Worm (Caenorhabditis elegans) whole organism, young adult: ENCODE results near the gene hip-1.

ENCODE experiments used
- B0035.1 ChIP-seq: sonication (generic microtip); optimal IDR thresholded peaks from 2 replicates; lab custom pipeline; 2016; ENCODE audit warnings: missing genetic modification characterization, mild to moderate bottlenecking, missing compliant biosample characterization, missing genotype, missing genetic modification reagents
- B0336.3 ChIP-seq: fragments of 200-800 bp; sonication (Bioruptor generic); IDR thresholded peaks from 2 replicates; pipeline ENCODE4 v1.3.6; 2022; ENCODE audit warnings: missing genetic modification characterization, missing compliant biosample characterization
- C17E4.6 ChIP-seq: fragments of 200-800 bp; sonication (Bioruptor generic); IDR thresholded peaks from 2 replicates; pipeline ENCODE4 v1.3.6; 2022; ENCODE audit warnings: missing genetic modification reagents, missing genetic modification characterization, missing compliant biosample characterization
- D2030.7 ChIP-seq: fragments of 200-800 bp; sonication (Bioruptor generic); IDR thresholded peaks from 2 replicates; pipeline ENCODE4 v1.3.6; 2022; ENCODE audit warnings: missing genetic modification reagents, missing genetic modification characterization, missing compliant biosample characterization
- F49E8.2 ChIP-seq: sonication (generic microtip); optimal IDR thresholded peaks from 3 replicates; lab custom pipeline; 2017; ENCODE audit warnings: missing genetic modification characterization, mild to moderate bottlenecking, missing compliant biosample characterization, antibody characterized with exemption, moderate library complexity; ENCODE audit not compliant: insufficient read depth
- F52B5.7 ChIP-seq: sonication (generic microtip); optimal IDR thresholded peaks from 2 replicates; lab custom pipeline; 2016; ENCODE audit warnings: mild to moderate bottlenecking, missing genetic modification characterization, missing compliant biosample characterization
- T07F8.4 ChIP-seq: sonication (generic microtip); optimal IDR thresholded peaks from 2 replicates; lab custom pipeline; 2016; ENCODE audit warnings: mild to moderate bottlenecking, missing genetic modification characterization, moderate library complexity, missing compliant biosample characterization
- Y53F4B.3 ChIP-seq: fragments of 200-800 bp; sonication (Bioruptor generic); IDR thresholded peaks from 2 replicates; pipeline ENCODE4 v1.3.6; 2022; ENCODE audit warnings: missing genetic modification reagents, missing genetic modification characterization, missing compliant biosample characterization
- Y79H2A.3 ChIP-seq: fragments of 200-800 bp; sonication (Bioruptor generic); conservative IDR thresholded peaks from 2 replicates; pipeline ENCODE4 v1.3.6; 2022; ENCODE audit warnings: missing genetic modification reagents, missing genetic modification characterization, missing compliant biosample characterization
- ZK185.1 ChIP-seq: sonication (generic microtip); optimal IDR thresholded peaks from 2 replicates; lab custom pipeline; 2016; ENCODE audit warnings: mild to moderate bottlenecking, missing genetic modification characterization, missing compliant biosample characterization; ENCODE audit not compliant: poor library complexity, severe bottlenecking
- ama-1 ChIP-seq, 3 experiments: fragments of 150-350 bp in 1 of 3; sonication (generic microtip) in 2 of 3; optimal IDR thresholded peaks; 2 replicates each; lab custom pipeline; 2014 to 2018; ENCODE audit warnings: missing biosample characterization in 2 of 3, missing genetic modification characterization in 2 of 3, missing genetic modification reagents in 2 of 3
- atf-7 ChIP-seq: sonication (generic microtip); optimal IDR thresholded peaks from 2 replicates; lab custom pipeline; 2017; ENCODE audit warnings: mild to moderate bottlenecking, missing genetic modification characterization, missing compliant biosample characterization
- ccch-3 ChIP-seq: fragments of 200-800 bp; sonication (Bioruptor generic); optimal IDR thresholded peaks from 2 replicates; lab custom pipeline; 2018; ENCODE audit warnings: mild to moderate bottlenecking, missing genetic modification characterization, missing compliant biosample characterization
- cebp-2 ChIP-seq: fragments of 200-800 bp; sonication (Bioruptor generic); IDR thresholded peaks from 2 replicates; pipeline ENCODE4 v1.3.6; 2022; ENCODE audit warnings: missing genetic modification characterization, missing compliant biosample characterization
- ceh-40 ChIP-seq: fragments of 200-800 bp; sonication (Bioruptor generic); IDR thresholded peaks from 2 replicates; pipeline ENCODE4 v1.3.6; 2022; ENCODE audit warnings: missing genetic modification characterization, missing compliant biosample characterization
- dox-1 ChIP-seq: fragments of 200-800 bp; sonication (Bioruptor generic); IDR thresholded peaks from 2 replicates; pipeline ENCODE4 v1.3.6; 2022; ENCODE audit warnings: missing genetic modification reagents, missing genetic modification characterization, missing compliant biosample characterization
- egl-44 ChIP-seq: fragments of 200-800 bp; sonication (Bioruptor generic); IDR thresholded peaks from 2 replicates; pipeline ENCODE4 v1.3.6; 2022; ENCODE audit warnings: missing genetic modification reagents, missing genetic modification characterization, missing compliant biosample characterization
- egrh-3 ChIP-seq: fragments of 200-800 bp; sonication (Bioruptor generic); IDR thresholded peaks from 2 replicates; pipeline ENCODE4 v1.3.6; 2022; ENCODE audit warnings: missing genetic modification reagents, missing genetic modification characterization, missing compliant biosample characterization
- lag-1 ChIP-seq: fragments of 200-800 bp; sonication (Bioruptor generic); IDR thresholded peaks from 2 replicates; pipeline ENCODE4 v1.3.6; 2022; ENCODE audit warnings: missing genetic modification reagents, missing genetic modification characterization, missing compliant biosample characterization
- let-607 ChIP-seq, 2 experiments: fragments of 200-800 bp in 1 of 2; sonication (Bioruptor generic) in 1 of 2; sonication (generic microtip) in 1 of 2; optimal IDR thresholded peaks; 2 replicates each; lab custom pipeline; 2016 to 2018; ENCODE audit warnings: mild to moderate bottlenecking in 2 of 2, missing compliant biosample characterization in 2 of 2, missing genetic modification characterization in 2 of 2, moderate library complexity in 2 of 2, missing genotype in 1 of 2
- lin-40 ChIP-seq: sonication (generic microtip); optimal IDR thresholded peaks from 2 replicates; lab custom pipeline; 2016; ENCODE audit warnings: missing genetic modification characterization, mild to moderate bottlenecking, missing compliant biosample characterization, missing genotype, missing genetic modification reagents
- nfya-2 ChIP-seq: fragments of 200-800 bp; sonication (Bioruptor generic); IDR thresholded peaks from 2 replicates; pipeline ENCODE4 v1.3.6; 2022; ENCODE audit warnings: missing genetic modification reagents, missing genetic modification characterization, missing compliant biosample characterization
- nfyb-1 ChIP-seq: fragments of 200-800 bp; sonication (Bioruptor generic); IDR thresholded peaks from 2 replicates; pipeline ENCODE4 v1.3.6; 2022; ENCODE audit warnings: missing genetic modification reagents, missing genetic modification characterization, missing compliant biosample characterization
- nhr-80 ChIP-seq: sonication (generic microtip); optimal IDR thresholded peaks from 2 replicates; lab custom pipeline; 2016; ENCODE audit warnings: missing genetic modification characterization, missing compliant biosample characterization
- pha-4 ChIP-seq: fragments of 150-350 bp; sonication (generic microtip); optimal IDR thresholded peaks from 2 replicates; lab custom pipeline; 2014; ENCODE audit warnings: missing biosample characterization, missing genetic modification reagents, missing genetic modification characterization
- rec-8 ChIP-seq, 2 experiments: sonication (generic microtip); optimal IDR thresholded peaks; 2 replicates each; lab custom pipeline; 2016; ENCODE audit warnings: mild to moderate bottlenecking in 2 of 2, missing genetic modification characterization in 2 of 2, missing genetic modification reagents in 2 of 2, missing genotype in 2 of 2, missing biosample characterization in 1 of 2, missing compliant biosample characterization in 1 of 2, moderate library complexity in 1 of 2
- snpc-1.1 ChIP-seq: sonication (generic microtip); optimal IDR thresholded peaks from 2 replicates; lab custom pipeline; 2017; ENCODE audit warnings: missing genetic modification characterization, mild to moderate bottlenecking, missing compliant biosample characterization, antibody characterized with exemption, moderate library complexity, missing genotype, missing genetic modification reagents; ENCODE audit not compliant: insufficient read depth
- snpc-4 ChIP-seq, 5 experiments: fragments of 150-350 bp in 1 of 5; sonication (generic microtip) in 4 of 5; optimal IDR thresholded peaks; 2 replicates each; lab custom pipeline; 2014 to 2018; ENCODE audit warnings: missing genetic modification characterization in 5 of 5, missing biosample characterization in 3 of 5, antibody characterized with exemption in 2 of 5, mild to moderate bottlenecking in 2 of 5, missing compliant biosample characterization in 2 of 5, missing genotype in 2 of 5, moderate library complexity in 2 of 5, missing genetic modification reagents in 1 of 5
- sptf-2 ChIP-seq: fragments of 200-800 bp; sonication (Bioruptor generic); optimal IDR thresholded peaks from 2 replicates; lab custom pipeline; 2018; ENCODE audit warnings: mild to moderate bottlenecking, missing genetic modification characterization, missing compliant biosample characterization
- tbp1 ChIP-seq: fragments of 200-800 bp; sonication (Bioruptor generic); optimal IDR thresholded peaks from 2 replicates; lab custom pipeline; 2018; ENCODE audit warnings: mild to moderate bottlenecking, missing genetic modification characterization, missing compliant biosample characterization
- tlf-1 ChIP-seq: fragments of 200-800 bp; sonication (Bioruptor generic); optimal IDR thresholded peaks from 2 replicates; lab custom pipeline; 2018; ENCODE audit warnings: mild to moderate bottlenecking, missing genetic modification characterization, missing compliant biosample characterization
- xnd-1 ChIP-seq: sonication (generic microtip); optimal IDR thresholded peaks from 2 replicates; lab custom pipeline; 2016; ENCODE audit warnings: missing genotype, missing genetic modification reagents, missing genetic modification characterization, missing compliant biosample characterization
- zim-3 ChIP-seq: sonication (generic microtip); optimal IDR thresholded peaks from 2 replicates; lab custom pipeline; 2017; ENCODE audit warnings: mild to moderate bottlenecking, missing genetic modification characterization, moderate library complexity, missing compliant biosample characterization
- ztf-28 ChIP-seq: fragments of 200-800 bp; sonication (Bioruptor generic); IDR thresholded peaks from 2 replicates; pipeline ENCODE4 v1.3.6; 2022; ENCODE audit warnings: missing genetic modification reagents, missing genetic modification characterization, missing compliant biosample characterization
- ztf-3 ChIP-seq: fragments of 200-800 bp; sonication (Bioruptor generic); optimal IDR thresholded peaks from 2 replicates; lab custom pipeline; 2018; ENCODE audit warnings: mild to moderate bottlenecking, missing genetic modification characterization, missing compliant biosample characterization

The hip-1 gene

ce11 chrIII:13607833-13608232 lies 14.5 kb downstream of the hip-1 start, which contains the start of gene shpk-1:
shpk-1 (plus strand) TSS chrIII:13608020.
- peak; percentile 77 for TF ChIP-seq atf-7 (tag; lab: Kevin White, UChicago)
- TF ChIP-seq snpc-1.1 (tag; lab: Kevin White, UChicago) = no peak
- TF ChIP-seq ceh-40 (GFP tag; lab: Robert Waterston, UW) = no peak
- no peak for TF ChIP-seq C17E4.6 (GFP tag; lab: Robert Waterston, UW)
- TF ChIP-seq rec-8 (tag; optimal IDR thresholded peaks at IDR 0.05; lab: Kevin White, UChicago) = no peak
- no peak for TF ChIP-seq xnd-1 (tag; lab: Kevin White, UChicago)
- peak; percentile 32 for TF ChIP-seq tbp1 (GFP tag; lab: Kevin White, UChicago)
- no peak for TF ChIP-seq Y53F4B.3
- no peak for TF ChIP-seq egrh-3 (GFP tag; lab: Robert Waterston, UW)
- no peak for TF ChIP-seq B0035.1 (tag; lab: Kevin White, UChicago)
- peak; percentile 64; the same call in 1 of the 2 replicates for TF ChIP-seq nfyb-1 (GFP tag; lab: Robert Waterston, UW)
- no peak for TF ChIP-seq T07F8.4 (tag; lab: Kevin White, UChicago)
- TF ChIP-seq F52B5.7 (tag; lab: Kevin White, UChicago) = no peak
- no peak for TF ChIP-seq ztf-28
- 0 out of 2 replicates have a peak, but pooled peaks have one; percentile 30 for TF ChIP-seq egl-44 (GFP tag; lab: Robert Waterston, UW)
- peak; percentile 74 to 83 for TF ChIP-seq let-607 (tag; optimal IDR thresholded peaks at IDR 0.05; lab: Kevin White, UChicago)
- TF ChIP-seq dox-1 = 0 out of 2 replicates have a peak, but pooled peaks have one; percentile 37
- no peak for TF ChIP-seq lag-1 (GFP tag; lab: Robert Waterston, UW)
- TF ChIP-seq lin-40 (tag; lab: Kevin White, UChicago) = no peak
- TF ChIP-seq pha-4 (tag; lab: Kevin White, UChicago) = no peak
- TF ChIP-seq sptf-2 (GFP tag; lab: Kevin White, UChicago) = no peak
- peak; percentile 81 for TF ChIP-seq nhr-80 (tag; lab: Kevin White, UChicago)
- TF ChIP-seq snpc-4 (GFP tag; optimal IDR thresholded peaks at IDR 0.05; lab: Kevin White, UChicago) = no peak
- TF ChIP-seq snpc-4 (tag; optimal IDR thresholded peaks at IDR 0.05; lab: Kevin White, UChicago) = no peak
- no peak for TF ChIP-seq F49E8.2 (tag; lab: Kevin White, UChicago)
- no peak for TF ChIP-seq ZK185.1
- TF ChIP-seq B0336.3 (GFP tag; lab: Robert Waterston, UW) = 0 out of 2 replicates have a peak, but pooled peaks have one; percentile 22
- TF ChIP-seq, all 124 proteins: peak for 8

- no peak for TF ChIP-seq tlf-1 (GFP tag; lab: Kevin White, UChicago)
- no peak for TF ChIP-seq Y79H2A.3 (GFP tag; lab: Robert Waterston, UW)
- no peak for TF ChIP-seq lag-1 (GFP tag; lab: Robert Waterston, UW)
- no peak for TF ChIP-seq zim-3 (tag; lab: Kevin White, UChicago)
- TF ChIP-seq dox-1 = no peak
- no peak for TF ChIP-seq ztf-3 (GFP tag; lab: Kevin White, UChicago)
- TF ChIP-seq B0336.3 (GFP tag; lab: Robert Waterston, UW) = no peak
- TF ChIP-seq ama-1 (optimal IDR thresholded peaks at IDR 0.05; lab: Kevin White, UChicago) = no peak
- no peak for TF ChIP-seq ama-1 (GFP tag; optimal IDR thresholded peaks at IDR 0.05; lab: Kevin White, UChicago)
- no peak for TF ChIP-seq ztf-28
- TF ChIP-seq cebp-2 (GFP tag; lab: Robert Waterston, UW) = no peak
- TF ChIP-seq ccch-3 (GFP tag; lab: Kevin White, UChicago) = no peak
- no peak for TF ChIP-seq nfya-2
- TF ChIP-seq lin-40 (tag; lab: Kevin White, UChicago) = no peak
- no peak for TF ChIP-seq D2030.7
Measured at ce11 chrIII:13606865-13607264, 15.4 kb downstream of the hip-1 start.
